Fruit fly (Drosophila melanogaster): ENCODE results near the gene CG3448.

The CG3448 gene

dm6 chr3L:9435315-9435714 lies 16.1 kb downstream of the CG3448 start, which contains the start of gene CG42526:
Gene CG42526, minus strand, starts transcription at chr3L:9435399.
- TF ChIP-seq vri (GFP tag; optimal IDR thresholded peaks at IDR 0.05): peak; percentile 41
- TF ChIP-seq Met (GFP tag; optimal IDR thresholded peaks at IDR 0.05): peak; percentile 63
- TF ChIP-seq eg (GFP tag; IDR thresholded peaks at IDR 0.05): no peak
- peak; percentile 33 for TF ChIP-seq topi (GFP tag; optimal IDR thresholded peaks at IDR 0.05)
- TF ChIP-seq CG6854 (GFP tag; optimal IDR thresholded peaks at IDR 0.05): no peak
- TF ChIP-seq CG16779 (tag; optimal IDR thresholded peaks at IDR 0.05): no peak
- TF ChIP-seq CG6163 (GFP tag; IDR thresholded peaks at IDR 0.05): no peak
- peak; percentile 71 for TF ChIP-seq Hr39 (GFP tag; optimal IDR thresholded peaks at IDR 0.05)
- TF ChIP-seq achi (GFP tag; optimal IDR thresholded peaks at IDR 0.05): peak; percentile 65
- TF ChIP-seq svp (GFP tag): peak; percentile 77
- TF ChIP-seq Eip78C (GFP tag): peak; percentile 61
- TF ChIP-seq Hr4 (GFP tag; optimal IDR thresholded peaks at IDR 0.05): peak; percentile 79
- TF ChIP-seq Sox15 (GFP tag; optimal IDR thresholded peaks at IDR 0.05): peak; percentile 28
- peak; percentile 67 for TF ChIP-seq CG31627 (GFP tag; optimal IDR thresholded peaks at IDR 0.05)
- TF ChIP-seq CG3032 (tag; optimal IDR thresholded peaks at IDR 0.05): peak; percentile 24
- TF ChIP-seq net (GFP tag; optimal IDR thresholded peaks at IDR 0.05): peak; percentile 32
- no peak for TF ChIP-seq CG11762 (GFP tag; optimal IDR thresholded peaks at IDR 0.05; ENCODE audit: insufficient read depth)
- TF ChIP-seq Eip93F (GFP tag; optimal IDR thresholded peaks at IDR 0.05): no peak
- no peak for TF ChIP-seq CG9139 (GFP tag; optimal IDR thresholded peaks at IDR 0.05)
- peak; percentile 75 for TF ChIP-seq pdm3 (GFP tag; optimal IDR thresholded peaks at IDR 0.05)
- TF ChIP-seq salr (GFP tag; optimal IDR thresholded peaks at IDR 0.05): peak in 1 of 2 experiments; percentile 43
- peak; percentile 14 for TF ChIP-seq CG8632 (GFP tag; optimal IDR thresholded peaks at IDR 0.05)
- peak; percentile 35; the same call in 1 of the 3 replicates for TF ChIP-seq CG8119 (GFP tag; IDR thresholded peaks at IDR 0.05)
- TF ChIP-seq Sox102F (GFP tag; optimal IDR thresholded peaks at IDR 0.05): peak; percentile 60
- TF ChIP-seq Eip75B (GFP tag; optimal IDR thresholded peaks at IDR 0.05): peak; percentile 59
- peak; percentile 57 for TF ChIP-seq CG15336 (GFP tag; IDR thresholded peaks at IDR 0.05)
- peak; percentile 56 for TF ChIP-seq CG32006 (GFP tag; optimal IDR thresholded peaks at IDR 0.05)
- peak; percentile 51 for TF ChIP-seq acj6 (GFP tag; optimal IDR thresholded peaks at IDR 0.05)
- TF ChIP-seq CG6792 (GFP tag; optimal IDR thresholded peaks at IDR 0.05): peak; percentile 12
- no peak for TF ChIP-seq CG10669 (GFP tag; optimal IDR thresholded peaks at IDR 0.05)
- TF ChIP-seq OdsH (GFP tag; optimal IDR thresholded peaks at IDR 0.05): peak; percentile 67
- TF ChIP-seq Smox (GFP tag; optimal IDR thresholded peaks at IDR 0.05): no peak
- TF ChIP-seq Sox14 (GFP tag; optimal IDR thresholded peaks at IDR 0.05): peak; percentile 58
- TF ChIP-seq lz (GFP tag; optimal IDR thresholded peaks at IDR 0.05): peak; percentile 57
- peak; percentile 78 for TF ChIP-seq esn (GFP tag; optimal IDR thresholded peaks at IDR 0.05)

- TF ChIP-seq Met (GFP tag; optimal IDR thresholded peaks at IDR 0.05) (no peak), CG9139 (GFP tag; optimal IDR thresholded peaks at IDR 0.05) (no peak), CG11762 (GFP tag; optimal IDR thresholded peaks at IDR 0.05; ENCODE audit: insufficient read depth) (no peak), Sox14 (GFP tag; optimal IDR thresholded peaks at IDR 0.05) (no peak), dsx (GFP tag; optimal IDR thresholded peaks at IDR 0.05; ENCODE audit: poor library complexity, severe bottlenecking) (peak; percentile 72), CG7368 (GFP tag; optimal IDR thresholded peaks at IDR 0.05) (no peak), CG11294 (GFP tag; IDR thresholded peaks at IDR 0.05) (no peak), CG3032 (tag; optimal IDR thresholded peaks at IDR 0.05) (no peak), CG8119 (GFP tag; IDR thresholded peaks at IDR 0.05) (no peak)
Observed at dm6 chr3L:9432810-9433587, 18.4 kb downstream of the CG3448 start.

All from whole organism, prepupa.